Worm (Caenorhabditis elegans): ENCODE measurements around the gene ckk-1.

ckk-1 gene

DNA sequence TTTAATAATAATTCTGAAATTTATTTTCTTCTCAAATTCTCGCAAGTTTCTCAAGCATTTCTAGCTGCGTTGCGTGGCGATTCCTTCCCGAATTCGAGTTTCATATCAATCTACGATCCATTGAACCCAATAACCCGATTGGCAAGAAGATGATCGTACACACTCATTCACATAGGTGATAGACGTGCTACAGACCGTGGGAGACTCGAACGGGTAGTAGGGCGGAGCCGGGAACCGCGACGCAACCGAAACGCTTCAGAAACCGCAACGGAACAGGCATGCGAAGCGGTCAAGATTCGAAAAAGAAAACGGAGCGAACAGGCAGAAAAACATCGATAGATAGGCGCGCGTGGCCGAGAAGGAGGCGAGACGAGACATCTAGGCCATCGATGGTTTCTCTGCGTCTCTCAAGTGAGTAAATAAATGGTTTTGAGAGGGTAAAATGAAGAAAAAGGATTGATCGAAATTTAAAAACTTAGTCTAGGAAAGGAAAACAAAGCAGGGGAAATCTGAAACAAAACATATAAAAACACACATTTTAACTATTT, 31.8 kb upstream of the ckk-1 start, which contains the start of gene madf-11:
Gene madf-11, minus strand, starts transcription at position 51 of the 548 bp plus-strand sequence.
- peak; percentile 53 for TF ChIP-seq mab-5 (tag; optimal IDR thresholded peaks at IDR 0.05)
- TF ChIP-seq zag-1 (tag; optimal IDR thresholded peaks at IDR 0.05), result peak; percentile 24
- peak; percentile 36 to 81 for TF ChIP-seq lsy-2 (tag; optimal IDR thresholded peaks at IDR 0.05)
- peak; percentile 86 for TF ChIP-seq unc-55 (GFP tag; optimal IDR thresholded peaks at IDR 0.05)
- TF ChIP-seq nhr-23 (tag; optimal IDR thresholded peaks at IDR 0.05), result no peak
- peak; percentile 50 for TF ChIP-seq F13H6.1 (tag; optimal IDR thresholded peaks at IDR 0.05)
- no peak for TF ChIP-seq Y55F3AM.14 (GFP tag; optimal IDR thresholded peaks at IDR 0.05)
- peak; percentile 41 for TF ChIP-seq sma-9 (GFP tag; optimal IDR thresholded peaks at IDR 0.05)
- no peak for TF ChIP-seq sma-9 (tag; optimal IDR thresholded peaks at IDR 0.05)
- no peak for TF ChIP-seq ZK546.5 (tag; optimal IDR thresholded peaks at IDR 0.05)
- TF ChIP-seq C34F6.9 (tag; optimal IDR thresholded peaks at IDR 0.05), result peak; percentile 77
- TF ChIP-seq snpc-4 (tag; optimal IDR thresholded peaks at IDR 0.05), result peak; percentile 49
- peak; percentile 65 for TF ChIP-seq gmeb-1 (tag; optimal IDR thresholded peaks at IDR 0.05)
- peak; percentile 27 to 66 for TF ChIP-seq mdl-1 (tag; optimal IDR thresholded peaks at IDR 0.05)
- TF ChIP-seq nhr-129 (tag; optimal IDR thresholded peaks at IDR 0.05), result peak; percentile 78
- TF ChIP-seq unc-62 (GFP tag; optimal IDR thresholded peaks at IDR 0.05), result no peak
- TF ChIP-seq ztf-1 (GFP tag; conservative IDR thresholded peaks at IDR 0.05), result no peak
- no peak for TF ChIP-seq nhr-25 (tag; optimal IDR thresholded peaks at IDR 0.05)
- TF ChIP-seq lin-13 (GFP tag; optimal IDR thresholded peaks at IDR 0.05), result peak; percentile 70
- TF ChIP-seq blmp-1 (tag; optimal IDR thresholded peaks at IDR 0.05; ENCODE audit: insufficient read depth), result peak; percentile 4
- TF ChIP-seq lin-11 (tag; optimal IDR thresholded peaks at IDR 0.05), result peak; percentile 42
- TF ChIP-seq egl-27 (tag; optimal IDR thresholded peaks at IDR 0.05), result no peak
- no peak for TF ChIP-seq nhr-237 (tag; optimal IDR thresholded peaks at IDR 0.05)
- peak; percentile 58 for TF ChIP-seq sma-3 (GFP tag; optimal IDR thresholded peaks at IDR 0.05)
- TF ChIP-seq crh-2 (tag; optimal IDR thresholded peaks at IDR 0.05), result peak; percentile 62
- TF ChIP-seq fos-1 (tag; optimal IDR thresholded peaks at IDR 0.05), result peak; percentile 59
- TF ChIP-seq nhr-21 (tag; optimal IDR thresholded peaks at IDR 0.05), result peak; percentile 55

DNA sequence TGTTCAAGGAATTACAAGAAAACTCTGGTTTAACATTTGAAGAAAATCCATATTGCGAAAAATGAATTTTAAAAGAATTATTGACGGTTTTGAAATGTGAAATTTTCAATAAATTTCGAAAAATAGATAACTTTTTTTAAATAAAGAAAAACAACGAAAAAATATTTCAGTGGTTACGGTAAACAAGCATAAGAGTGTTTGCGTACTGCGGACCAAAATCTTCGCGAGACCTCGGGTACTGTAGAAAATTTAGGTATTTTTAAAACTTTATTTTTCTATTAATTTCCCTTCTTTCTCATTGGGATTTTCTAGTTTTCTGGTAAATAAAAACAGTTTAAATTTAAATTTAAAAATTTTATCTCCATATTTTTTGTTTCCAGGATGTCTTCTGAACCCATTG, 31.2 kb upstream of the ckk-1 start, which contains the start of gene xnd-1:
Gene xnd-1, plus strand, starts transcription at position 381 of the 400 bp plus-strand sequence.
- TF ChIP-seq Y55F3AM.14 (GFP tag; optimal IDR thresholded peaks at IDR 0.05), result no peak

DNA sequence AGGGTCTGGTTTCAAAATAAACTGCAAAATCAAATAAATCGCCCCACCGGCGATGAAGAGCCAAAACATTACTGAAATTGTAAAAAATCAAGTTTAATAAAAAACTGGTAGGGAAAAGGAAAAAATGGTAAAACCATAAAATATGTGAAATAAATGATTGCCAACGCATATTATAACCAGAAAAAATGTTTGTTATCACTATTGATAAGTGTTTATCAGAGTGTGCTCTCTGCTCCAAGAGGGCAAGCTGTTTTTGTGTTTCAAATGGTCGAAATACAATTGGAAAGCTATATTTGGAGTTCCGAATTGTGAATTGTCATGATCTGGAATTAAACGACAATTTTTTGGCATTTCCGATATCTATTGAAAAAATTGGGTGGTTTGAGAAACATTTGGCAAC, 25.0 kb upstream of the ckk-1 start, which contains the start of gene C05D2.8:
Gene C05D2.8, minus strand, starts transcription at position 71 of the 400 bp plus-strand sequence.
- TF ChIP-seq crh-2 (tag; optimal IDR thresholded peaks at IDR 0.05), result peak; percentile 6
- TF ChIP-seq fos-1 (tag; optimal IDR thresholded peaks at IDR 0.05), result peak; percentile 69
- TF ChIP-seq nhr-10 (tag; optimal IDR thresholded peaks at IDR 0.05), result no peak

DNA sequence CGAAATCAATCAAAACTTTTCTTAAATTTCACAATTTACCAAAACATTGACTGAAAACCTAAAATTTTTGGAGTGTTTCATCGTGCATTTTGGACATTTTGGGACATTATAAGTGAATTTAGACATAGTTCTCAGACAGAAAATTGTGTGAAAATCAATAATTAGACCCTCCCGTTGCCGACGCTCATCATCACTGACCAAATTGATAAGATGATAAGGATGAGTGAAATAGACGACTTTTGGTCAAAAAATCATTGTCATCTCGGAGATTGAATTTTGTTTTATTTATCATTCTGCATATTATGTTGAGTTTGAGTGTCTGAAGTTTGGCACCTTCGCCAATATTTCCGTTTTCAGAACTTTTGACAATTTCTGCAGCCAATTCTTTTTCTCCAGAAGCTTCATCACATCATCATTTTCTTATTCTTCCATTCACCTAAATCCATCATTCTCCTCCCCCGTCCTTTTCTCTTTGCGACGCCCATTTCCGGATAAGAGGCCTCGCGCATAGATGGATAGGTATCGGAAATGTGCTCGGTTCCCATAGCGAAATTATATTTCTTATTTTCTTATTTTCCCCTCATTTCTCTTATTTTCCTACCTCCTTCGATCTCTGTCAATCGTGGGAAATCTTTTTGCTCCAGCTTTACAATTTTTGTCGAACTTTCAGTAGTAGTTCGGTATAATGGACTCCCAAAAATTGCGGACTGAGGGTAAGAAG, 23.5 kb upstream of the ckk-1 start, which contains the start of gene bas-1:
Gene bas-1, plus strand, starts transcription at position 671 of the 721 bp plus-strand sequence.
- TF ChIP-seq ztf-4 (tag; optimal IDR thresholded peaks at IDR 0.05) (no peak), blmp-1 (tag; optimal IDR thresholded peaks at IDR 0.05; ENCODE audit: insufficient read depth) (no peak), unc-39 (tag; optimal IDR thresholded peaks at IDR 0.05) (no peak), fos-1 (tag; optimal IDR thresholded peaks at IDR 0.05) (peak; percentile 53), alr-1 (tag; optimal IDR thresholded peaks at IDR 0.05) (no peak)

DNA sequence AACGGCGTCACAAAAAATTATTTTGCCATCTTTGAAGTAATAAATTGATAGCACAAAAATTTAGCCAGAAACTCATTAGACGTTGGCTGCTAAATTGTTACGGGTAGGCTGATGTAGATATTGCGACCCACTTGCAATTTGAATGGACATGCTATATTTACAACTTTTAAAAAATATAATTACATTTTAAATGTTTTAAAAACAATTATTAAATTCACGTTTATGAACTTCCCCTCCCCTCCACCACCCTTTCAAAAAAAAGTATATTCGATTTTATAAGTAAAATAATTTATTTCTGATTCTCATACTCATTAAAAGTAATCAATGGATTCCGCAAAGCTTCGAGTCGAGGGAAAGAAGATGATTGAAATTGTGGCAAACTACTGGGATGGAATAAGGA, 20.6 kb upstream of the ckk-1 start, which contains the start of gene basl-1:
Gene basl-1, plus strand, starts transcription at position 301 of the 400 bp plus-strand sequence.
- TF ChIP-seq R02D3.7 (tag; optimal IDR thresholded peaks at IDR 0.05), result no peak
- no peak for TF ChIP-seq ztf-4 (tag; optimal IDR thresholded peaks at IDR 0.05)
- no peak for TF ChIP-seq lin-39 (tag; optimal IDR thresholded peaks at IDR 0.05)
- TF ChIP-seq mbf-1 (tag; optimal IDR thresholded peaks at IDR 0.05), result no peak
- TF ChIP-seq nhr-25 (tag; optimal IDR thresholded peaks at IDR 0.05), result no peak
- TF ChIP-seq snpc-4 (tag; optimal IDR thresholded peaks at IDR 0.05), result no peak
- TF ChIP-seq elt-1 (tag; optimal IDR thresholded peaks at IDR 0.05), result no peak
- no peak for TF ChIP-seq nhr-129 (tag; optimal IDR thresholded peaks at IDR 0.05)
- no peak for TF ChIP-seq nhr-21 (tag; optimal IDR thresholded peaks at IDR 0.05)
- no peak for TF ChIP-seq lin-13 (GFP tag; optimal IDR thresholded peaks at IDR 0.05)
- no peak for TF ChIP-seq skn-1 (tag; optimal IDR thresholded peaks at IDR 0.05)
- no peak for TF ChIP-seq alr-1 (tag; optimal IDR thresholded peaks at IDR 0.05)

Measured in whole organism, L2 larva.